Fruit fly (Drosophila melanogaster) whole organism, embryonic: Measurements from ENCODE around the gene Gbeta76C.

Experiments
- Antp ChIP-seq: fragments of 200-800 bp; sonication (Bioruptor generic); optimal IDR thresholded peaks from 3 replicates; lab custom pipeline; 2016; ENCODE audit warnings: missing biosample characterization, missing genetic modification characterization
- C15 ChIP-seq: fragments of 200-800 bp; sonication (Bioruptor generic); IDR thresholded peaks from 3 replicates; pipeline ENCODE4 v1.3.6; 2022; ENCODE audit warnings: missing biosample characterization, missing genetic modification characterization
- CG10462 ChIP-seq: fragments of 200-800 bp; sonication (Bioruptor generic); optimal IDR thresholded peaks from 2 replicates; lab custom pipeline; 2016; ENCODE audit warnings: missing biosample characterization, missing genetic modification characterization
- CG11093 ChIP-seq: fragments of 200-800 bp; sonication (Bioruptor generic); IDR thresholded peaks from 3 replicates; pipeline ENCODE4 v1.3.6; 2022; ENCODE audit warnings: missing biosample characterization, missing genetic modification characterization
- CG11456 ChIP-seq: fragments of 200-800 bp; sonication (Bioruptor generic); IDR thresholded peaks from 3 replicates; pipeline ENCODE4 v1.3.6; 2022; ENCODE audit warnings: missing biosample characterization, missing genetic modification characterization
- CG12299 ChIP-seq: fragments of 200-800 bp; sonication (Bioruptor generic); optimal IDR thresholded peaks from 2 replicates; lab custom pipeline; 2018; ENCODE audit warnings: missing biosample characterization, mild to moderate bottlenecking, missing genetic modification characterization
- CG12769 ChIP-seq: fragments of 200-800 bp; sonication (Bioruptor generic); optimal IDR thresholded peaks from 2 replicates; lab custom pipeline; 2019; ENCODE audit warnings: missing biosample characterization, mild to moderate bottlenecking, missing genetic modification characterization, moderate library complexity
- CG17328 ChIP-seq: fragments of 200-800 bp; sonication (Bioruptor generic); IDR thresholded peaks from 2 replicates; pipeline ENCODE4 v1.3.6; 2022; ENCODE audit warnings: missing biosample characterization, missing genetic modification characterization
- CG1792 ChIP-seq: fragments of 200-800 bp; sonication (Bioruptor generic); optimal IDR thresholded peaks from 2 replicates; lab custom pipeline; 2016; ENCODE audit warnings: missing biosample characterization, missing genetic modification characterization
- CG30431 ChIP-seq: fragments of 200-800 bp; sonication (Bioruptor generic); optimal IDR thresholded peaks from 2 replicates; lab custom pipeline; 2017; ENCODE audit warnings: missing biosample characterization, missing genetic modification characterization
- CG3995 ChIP-seq: fragments of 200-800 bp; sonication (Bioruptor generic); optimal IDR thresholded peaks from 3 replicates; lab custom pipeline; 2016; ENCODE audit warnings: missing biosample characterization, missing genetic modification characterization
- CG5180 ChIP-seq: fragments of 200-800 bp; sonication (Bioruptor generic); optimal IDR thresholded peaks from 3 replicates; lab custom pipeline; 2017; ENCODE audit warnings: missing biosample characterization, missing genetic modification characterization, mild to moderate bottlenecking, moderate library complexity, missing genetic modification reagents
- CG8765 ChIP-seq: fragments of 200-800 bp; sonication (Bioruptor generic); IDR thresholded peaks from 2 replicates; pipeline ENCODE4 v1.3.6; 2022; ENCODE audit warnings: missing biosample characterization, missing genetic modification characterization
- Dbx ChIP-seq: fragments of 200-800 bp; sonication (Bioruptor generic); IDR thresholded peaks from 3 replicates; pipeline ENCODE4 v1.3.6; 2022; ENCODE audit warnings: missing biosample characterization, missing genetic modification characterization
- Deaf1 ChIP-seq: fragments of 200-800 bp; optimal IDR thresholded peaks from 3 replicates; lab custom pipeline; 2019; ENCODE audit warnings: missing biosample characterization, mild to moderate bottlenecking, missing genetic modification characterization, moderate library complexity
- Fer1 ChIP-seq: fragments of 200-800 bp; sonication (Bioruptor generic); optimal IDR thresholded peaks from 2 replicates; lab custom pipeline; 2017; ENCODE audit warnings: missing biosample characterization, mild to moderate bottlenecking, missing genetic modification characterization
- GATAe ChIP-seq: fragments of 200-800 bp; sonication (Bioruptor generic); conservative IDR thresholded peaks from 2 replicates; pipeline ENCODE4 v1.3.6; 2022; ENCODE audit warnings: missing biosample characterization, missing genetic modification characterization
- HmgZ ChIP-seq: fragments of 200-800 bp; sonication (Bioruptor generic); optimal IDR thresholded peaks from 2 replicates; lab custom pipeline; 2018; ENCODE audit warnings: missing biosample characterization, mild to moderate bottlenecking, missing genetic modification characterization
- Med ChIP-seq: fragments of 200-800 bp; sonication (Bioruptor generic); peaks from one replicate; lab custom pipeline; 2016; ENCODE audit warnings: missing biosample characterization, missing genetic modification characterization, mild to moderate bottlenecking, inconsistent platforms, moderate library complexity
- Mes4 ChIP-seq: fragments of 200-800 bp; sonication (Bioruptor generic); optimal IDR thresholded peaks from 2 replicates; lab custom pipeline; 2016; ENCODE audit warnings: missing biosample characterization, missing genetic modification characterization
- NC2β ChIP-seq: fragments of 200-800 bp; sonication (Bioruptor generic); optimal IDR thresholded peaks from 2 replicates; lab custom pipeline; 2016; ENCODE audit warnings: missing biosample characterization, missing genetic modification characterization
- Nf-YC ChIP-seq: fragments of 200-800 bp; optimal IDR thresholded peaks from 3 replicates; lab custom pipeline; 2019; ENCODE audit warnings: missing biosample characterization, mild to moderate bottlenecking, missing genetic modification characterization, moderate library complexity
- Pdp1 ChIP-seq, 2 experiments: fragments of 200-800 bp; sonication (Bioruptor generic); optimal IDR thresholded peaks; 3 replicates each; lab custom pipeline; 2016; ENCODE audit warnings: missing biosample characterization in 2 of 2, missing genetic modification characterization in 2 of 2, mild to moderate bottlenecking in 1 of 2, moderate library complexity in 1 of 2
- Ssrp ChIP-seq: fragments of 200-800 bp; sonication (Bioruptor generic); optimal IDR thresholded peaks from 2 replicates; lab custom pipeline; 2018; ENCODE audit warnings: missing biosample characterization, mild to moderate bottlenecking, missing genetic modification characterization, moderate library complexity
- chinmo ChIP-seq: fragments of 200-800 bp; sonication (Bioruptor generic); IDR thresholded peaks from 4 replicates; pipeline ENCODE4 v1.3.6; 2022; ENCODE audit warnings: missing biosample characterization, missing genetic modification characterization; ENCODE audit not compliant: partially characterized antibody
- chm ChIP-seq: fragments of 200-800 bp; sonication (Bioruptor generic); IDR thresholded peaks from 2 replicates; pipeline ENCODE4 v1.3.6; 2022; ENCODE audit warnings: missing biosample characterization, missing genetic modification characterization
- dati ChIP-seq: fragments of 200-800 bp; sonication (Bioruptor generic); IDR thresholded peaks from 2 replicates; pipeline ENCODE4 v1.3.6; 2022; ENCODE audit warnings: missing biosample characterization, missing genetic modification characterization
- dmrt99B ChIP-seq: fragments of 200-800 bp; sonication (Bioruptor generic); optimal IDR thresholded peaks from 2 replicates; lab custom pipeline; 2018; ENCODE audit warnings: missing biosample characterization, mild to moderate bottlenecking, missing genetic modification characterization, moderate library complexity
- gce ChIP-seq: fragments of 200-800 bp; sonication (Bioruptor generic); IDR thresholded peaks from 3 replicates; pipeline ENCODE4 v1.3.6; 2022; ENCODE audit warnings: missing biosample characterization, missing genetic modification characterization
- mirr ChIP-seq: fragments of 200-800 bp; sonication (Bioruptor generic); optimal IDR thresholded peaks from 3 replicates; lab custom pipeline; 2018; ENCODE audit warnings: missing biosample characterization, mild to moderate bottlenecking, missing genetic modification characterization
- nom ChIP-seq: fragments of 200-800 bp; sonication (Bioruptor generic); optimal IDR thresholded peaks from 2 replicates; lab custom pipeline; 2017; ENCODE audit warnings: missing biosample characterization, missing genetic modification characterization, mild to moderate bottlenecking, moderate library complexity, missing genetic modification reagents
- oc ChIP-seq: fragments of 200-800 bp; sonication (Bioruptor generic); optimal IDR thresholded peaks from 2 replicates; lab custom pipeline; 2018; ENCODE audit warnings: missing biosample characterization, mild to moderate bottlenecking, missing genetic modification characterization, moderate library complexity
- run ChIP-seq: fragments of 200-800 bp; sonication (Bioruptor generic); optimal IDR thresholded peaks from 3 replicates; lab custom pipeline; 2018; ENCODE audit warnings: missing biosample characterization, mild to moderate bottlenecking, missing genetic modification characterization
- sd ChIP-seq: fragments of 200-800 bp; sonication (Bioruptor generic); optimal IDR thresholded peaks from 3 replicates; lab custom pipeline; 2018; ENCODE audit warnings: missing biosample characterization, mild to moderate bottlenecking, missing genetic modification characterization, moderate library complexity
- slbo ChIP-seq: fragments of 200-800 bp; sonication (Bioruptor generic); IDR thresholded peaks from 2 replicates; pipeline ENCODE4 v1.3.6; 2022; ENCODE audit warnings: missing biosample characterization, missing genetic modification characterization

Gene Gbeta76C

DNA sequence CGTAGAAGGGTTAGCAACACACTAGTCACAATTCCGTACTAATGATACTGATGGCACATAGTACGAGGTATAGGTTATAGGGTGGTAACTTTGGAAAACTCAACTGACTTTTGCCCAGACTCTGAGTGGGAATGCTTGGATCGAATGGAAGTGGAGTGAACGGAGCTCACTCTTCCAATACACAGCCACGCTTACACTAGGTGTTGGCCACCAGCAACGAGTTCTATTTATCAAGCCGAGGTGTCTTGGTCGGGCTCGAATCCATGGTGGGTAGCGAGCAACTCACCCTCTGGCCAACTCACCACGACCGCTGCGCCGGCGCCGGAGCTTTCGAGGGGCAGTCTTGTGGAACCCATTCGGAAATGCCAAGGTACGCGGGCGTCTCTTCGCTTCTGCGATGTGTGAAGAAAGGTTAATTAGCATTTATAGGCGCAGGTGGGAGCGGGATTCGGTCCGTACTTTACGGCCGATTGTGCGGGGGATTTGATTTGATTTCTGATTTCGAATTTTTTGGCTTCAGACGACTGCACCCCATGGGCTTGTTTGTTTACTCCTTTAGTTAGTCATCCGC, 7.7 kb downstream of the Gbeta76C start, which contains the start of gene verm (continued):
- TF ChIP-seq slbo (GFP tag; lab: Robert Waterston, UW) (no peak), chinmo (GFP tag; lab: Robert Waterston, UW) (0 out of 4 replicates have a peak, but pooled peaks have one; percentile 50), CG30431 (no peak), C15 (GFP tag; lab: Robert Waterston, UW) (no peak), chm (GFP tag; lab: Robert Waterston, UW) (no peak), HmgZ (tag; lab: Kevin White, UChicago) (no peak), CG5180 (GFP tag; lab: Kevin White, UChicago) (no peak), Deaf1 (tag; lab: Kevin White, UChicago) (peak; percentile 44), CG12299 (no peak), gce (no peak), Nf-YC (tag; lab: Kevin White, UChicago) (no peak), mirr (GFP tag; lab: Kevin White, UChicago) (no peak), Dbx (GFP tag; lab: Robert Waterston, UW) (peak; percentile 44; the same call in 1 of the 3 replicates), Fer1 (GFP tag; lab: Kevin White, UChicago) (peak; percentile 5), CG17328 (GFP tag; lab: Robert Waterston, UW) (0 out of 2 replicates have a peak, but pooled peaks have one; percentile 11), CG3995 (no peak), CG12769 (peak; percentile 67), Mes4 (GFP tag; lab: Kevin White, UChicago) (no peak), CG1792 (GFP tag; lab: Kevin White, UChicago) (no peak), CG11093 (GFP tag; lab: Robert Waterston, UW) (peak; percentile 17; the same call in 1 of the 3 replicates), CG11456 (GFP tag; lab: Robert Waterston, UW) (no peak), dmrt99B (no peak), CG8765 (peak; percentile 47; the same call in 1 of the 2 replicates), GATAe (GFP tag; lab: Robert Waterston, UW) (no peak), dati (GFP tag; lab: Robert Waterston, UW) (no peak), run (tag; lab: Kevin White, UChicago) (no peak), Antp (GFP tag; lab: Kevin White, UChicago) (no peak), CG10462 (GFP tag; lab: Kevin White, UChicago) (no peak)
- TF ChIP-seq, all 482 proteins: peak for 28

DNA sequence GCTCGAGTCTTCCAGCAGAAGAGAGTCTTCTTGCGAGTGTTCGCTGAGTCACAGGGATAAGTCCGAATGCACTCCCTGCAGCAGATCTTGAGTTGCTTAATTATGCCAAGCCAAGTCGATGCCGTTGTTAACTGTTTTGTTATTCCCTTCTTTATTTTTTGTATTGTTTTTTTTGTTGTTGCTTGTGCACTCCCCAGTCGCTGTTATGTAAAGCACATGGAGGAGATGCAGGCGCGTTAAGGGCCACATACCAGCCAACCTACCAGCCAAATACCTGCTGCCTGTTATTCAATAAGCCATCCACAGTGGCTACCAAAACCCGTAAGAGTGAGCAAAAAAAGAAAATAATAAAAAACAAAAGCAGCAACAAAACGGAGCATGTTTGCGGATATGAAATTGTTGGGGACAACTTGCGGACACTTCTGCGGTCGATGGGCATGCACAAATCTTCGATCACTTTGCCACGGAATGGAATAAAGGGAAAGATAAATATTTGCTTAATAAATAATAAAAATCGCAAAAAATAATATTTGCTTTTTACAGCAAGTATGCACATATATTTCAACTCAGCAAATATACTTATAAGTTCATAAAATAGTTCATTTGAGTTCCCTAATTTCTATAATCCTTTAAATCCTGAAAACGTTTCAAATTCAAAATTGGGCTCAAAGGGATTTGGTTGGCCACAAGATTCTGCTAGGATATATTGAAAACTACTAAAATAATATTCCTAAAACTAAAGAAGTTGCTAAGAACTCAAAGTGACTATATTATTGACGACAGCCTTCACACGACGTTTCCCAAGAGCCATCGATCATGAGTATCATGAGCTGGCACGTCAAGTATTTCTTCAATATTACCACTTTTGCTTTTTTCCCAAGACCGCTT, 8.9 kb downstream of the Gbeta76C start:
- TF ChIP-seq Med (GFP tag; lab: Kevin White, UChicago) (peak; percentile 32), NC2β (no peak), nom (GFP tag; lab: Kevin White, UChicago) (peak; percentile 43), Pdp1 (GFP tag; optimal IDR thresholded peaks at IDR 0.05; lab: Kevin White, UChicago) (peak in 1 of 2 experiments; percentile 42), Ssrp (tag; lab: Kevin White, UChicago) (no peak), sd (tag; lab: Kevin White, UChicago) (peak; percentile 35), oc (tag; lab: Kevin White, UChicago) (peak; percentile 5)
